Fruit fly (Drosophila melanogaster) Kc167 (cell line): ENCODE data around the gene CG6650.

Experiments used
- Sin3A ChIP-seq: fragments of >200 bp; optimal IDR thresholded peaks from 2 replicates; lab custom pipeline; 2018; ENCODE audit warnings: missing external identifiers
- psq ChIP-seq: fragments of >200 bp; optimal IDR thresholded peaks from 2 replicates; lab custom pipeline; 2017; ENCODE audit warnings: missing external identifiers

DNA sequence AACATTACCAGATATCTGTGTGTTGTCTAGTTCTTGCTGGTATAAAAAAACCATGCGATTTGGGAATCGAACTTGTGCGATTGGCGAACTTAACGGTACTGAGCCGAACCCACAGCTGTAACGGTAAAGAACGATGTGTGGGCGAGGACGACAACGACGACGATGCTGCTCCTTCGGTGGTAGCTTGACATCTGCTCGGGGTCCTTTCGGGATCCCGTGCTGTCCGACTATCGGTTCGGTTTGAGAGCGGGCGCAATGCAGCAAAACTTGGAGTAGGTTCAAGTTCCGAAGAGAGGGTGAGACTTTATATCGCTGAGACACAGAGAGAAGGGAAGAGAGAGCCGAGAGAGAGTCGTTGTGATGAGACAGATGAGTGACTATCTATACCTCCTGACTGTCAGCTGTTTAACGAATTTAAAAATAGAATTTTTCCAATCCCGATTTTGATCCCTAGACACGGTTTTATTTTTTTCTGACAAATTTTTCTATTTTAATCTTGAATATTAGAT lies 38.0 kb upstream of the CG6650 start, which contains the start of gene CG17364:
- TF ChIP-seq psq, result no peak
- TF ChIP-seq Sin3A (lab: Kevin White, UChicago), result no peak
